Worm (Caenorhabditis elegans): ENCODE data around the gene srh-136.

- TF ChIP-seq ceh-62 (tag; optimal IDR thresholded peaks at IDR 0.05) (no peak), unc-130 (GFP tag; optimal IDR thresholded peaks at IDR 0.05) (no peak), F44E2.7 (GFP tag; IDR thresholded peaks at IDR 0.05) (no peak), nhr-10 (tag; optimal IDR thresholded peaks at IDR 0.05) (no peak), lin-1 (GFP tag; IDR thresholded peaks at IDR 0.05) (no peak), dpl-1 (GFP tag; optimal IDR thresholded peaks at IDR 0.05) (no peak), unc-39 (tag; optimal IDR thresholded peaks at IDR 0.05) (no peak), ama-1 (optimal IDR thresholded peaks at IDR 0.05) (no peak), zag-1 (tag; optimal IDR thresholded peaks at IDR 0.05) (no peak), mep-1 (tag; optimal IDR thresholded peaks at IDR 0.05) (no peak), nhr-6 (tag; optimal IDR thresholded peaks at IDR 0.05) (no peak), lsy-2 (tag; optimal IDR thresholded peaks at IDR 0.05) (no peak), aly-2 (tag; optimal IDR thresholded peaks at IDR 0.05) (no peak)
Measured at ce11 chrV:16487474-16487873, 9.9 kb downstream of the srh-136 start, which contains the start of gene Y32B12A.5.

Data from whole organism, L4 larva.